Fruit fly (Drosophila melanogaster): ENCODE results near the gene MED1.
A peak's percentile ranks its signal among the peaks of the same experiment; 100 is the strongest.

MED1 gene

dm6 chr3L:21636265-21636993, 2.2 kb upstream of the MED1 start, which contains the start of gene CG32444 (continued):
- TF ChIP-seq MBD-R2 (GFP tag; IDR thresholded peaks at IDR 0.05) (no peak), cwo (GFP tag; optimal IDR thresholded peaks at IDR 0.05) (peak; percentile 11), sd (tag; optimal IDR thresholded peaks at IDR 0.05) (peak; percentile 87), CG2875 (GFP tag; optimal IDR thresholded peaks at IDR 0.05) (no peak), CG34422 (GFP tag; IDR thresholded peaks at IDR 0.05) (no peak), zen2 (GFP tag; IDR thresholded peaks at IDR 0.05; ENCODE audit: partially characterized antibody) (no peak), CoRest (tag; optimal IDR thresholded peaks at IDR 0.05) (no peak), D (optimal IDR thresholded peaks at IDR 0.05) (no peak), D (GFP tag; optimal IDR thresholded peaks at IDR 0.05) (no peak), CG32772 (GFP tag; IDR thresholded peaks at IDR 0.05) (no peak), CG4707 (GFP tag; optimal IDR thresholded peaks at IDR 0.05) (no peak), phol (tag; optimal IDR thresholded peaks at IDR 0.05) (no peak), CG6765 (GFP tag; optimal IDR thresholded peaks at IDR 0.05) (no peak), fd64A (GFP tag; optimal IDR thresholded peaks at IDR 0.05) (no peak), NC2β (GFP tag; optimal IDR thresholded peaks at IDR 0.05) (no peak), CG18764 (GFP tag; optimal IDR thresholded peaks at IDR 0.05) (no peak), pum (GFP tag; optimal IDR thresholded peaks at IDR 0.05) (no peak), CG32767 (GFP tag; IDR thresholded peaks at IDR 0.05) (no peak), Meics (GFP tag; optimal IDR thresholded peaks at IDR 0.05) (peak; percentile 61), CG34376 (GFP tag; optimal IDR thresholded peaks at IDR 0.05) (peak; percentile 78), chn (GFP tag; optimal IDR thresholded peaks at IDR 0.05) (no peak), hkb (optimal IDR thresholded peaks at IDR 0.05) (no peak), hkb (GFP tag; IDR thresholded peaks at IDR 0.05) (no peak), Sox100B (GFP tag; optimal IDR thresholded peaks at IDR 0.05) (no peak), Bteb2 (GFP tag; optimal IDR thresholded peaks at IDR 0.05) (no peak), Xbp1 (GFP tag; optimal IDR thresholded peaks at IDR 0.05) (no peak), CG17359 (tag; optimal IDR thresholded peaks at IDR 0.05) (no peak), Poxn (GFP tag; IDR thresholded peaks at IDR 0.05) (0 out of 2 replicates have a peak, but pooled peaks have one; percentile 4), CG10366 (GFP tag; IDR thresholded peaks at IDR 0.05) (no peak), MESR4 (GFP tag; optimal IDR thresholded peaks at IDR 0.05) (no peak), fd102C (GFP tag; optimal IDR thresholded peaks at IDR 0.05) (no peak), CG5245 (GFP tag; optimal IDR thresholded peaks at IDR 0.05) (no peak), slou (GFP tag; optimal IDR thresholded peaks at IDR 0.05) (no peak), Antp (GFP tag; optimal IDR thresholded peaks at IDR 0.05) (no peak), Myb (GFP tag; optimal IDR thresholded peaks at IDR 0.05) (no peak), sens (GFP tag) (peak; percentile 63), exex (tag; optimal IDR thresholded peaks at IDR 0.05) (peak; percentile 94), CG10321 (GFP tag; IDR thresholded peaks at IDR 0.05) (no peak), CG11398 (GFP tag; optimal IDR thresholded peaks at IDR 0.05) (no peak), CG7357 (GFP tag; IDR thresholded peaks at IDR 0.05) (no peak), CG12391 (tag; optimal IDR thresholded peaks at IDR 0.05) (no peak), ind (GFP tag; optimal IDR thresholded peaks at IDR 0.05) (no peak), Asciz (GFP tag; optimal IDR thresholded peaks at IDR 0.05) (no peak), nmo (GFP tag; optimal IDR thresholded peaks at IDR 0.05) (no peak), crp (GFP tag; optimal IDR thresholded peaks at IDR 0.05) (no peak), ERR (GFP tag; optimal IDR thresholded peaks at IDR 0.05) (peak; percentile 74), dati (GFP tag; IDR thresholded peaks at IDR 0.05) (no peak), Rx (GFP tag; IDR thresholded peaks at IDR 0.05) (no peak), ham (GFP tag; IDR thresholded peaks at IDR 0.05) (no peak), sima (GFP tag; optimal IDR thresholded peaks at IDR 0.05) (no peak), sug (tag; optimal IDR thresholded peaks at IDR 0.05) (peak; percentile 92)
